Worm (Caenorhabditis elegans): ENCODE results near the gene B0304.2.

The B0304.2 gene

DNA sequence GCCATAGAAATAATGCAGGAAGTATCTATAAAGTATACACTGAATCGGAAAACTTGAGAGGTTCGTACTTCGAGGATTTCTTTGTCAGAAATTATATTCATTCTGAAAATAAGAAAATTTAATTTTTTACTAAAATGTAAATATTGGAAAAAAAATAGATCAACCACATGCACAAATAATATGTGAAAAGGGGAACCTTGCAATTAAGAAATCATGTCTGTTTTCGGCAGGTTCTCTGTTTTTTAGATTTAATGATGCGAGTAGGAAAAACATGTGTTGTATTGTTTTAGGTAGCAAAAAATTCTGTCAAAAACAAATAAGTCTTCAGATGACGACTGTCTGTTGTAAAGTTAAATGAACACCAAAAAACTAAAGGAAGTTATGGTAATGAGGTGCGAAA lies 13.7 kb downstream of the B0304.2 start, which contains the start of gene sra-33:
Gene sra-33, minus strand, starts transcription at position 101 of the 400 bp plus-strand sequence.
- TF ChIP-seq K09A11.1 (tag; optimal IDR thresholded peaks at IDR 0.05; ENCODE audit: insufficient read depth) (no peak), pqm-1 (tag; optimal IDR thresholded peaks at IDR 0.05) (no peak)

DNA sequence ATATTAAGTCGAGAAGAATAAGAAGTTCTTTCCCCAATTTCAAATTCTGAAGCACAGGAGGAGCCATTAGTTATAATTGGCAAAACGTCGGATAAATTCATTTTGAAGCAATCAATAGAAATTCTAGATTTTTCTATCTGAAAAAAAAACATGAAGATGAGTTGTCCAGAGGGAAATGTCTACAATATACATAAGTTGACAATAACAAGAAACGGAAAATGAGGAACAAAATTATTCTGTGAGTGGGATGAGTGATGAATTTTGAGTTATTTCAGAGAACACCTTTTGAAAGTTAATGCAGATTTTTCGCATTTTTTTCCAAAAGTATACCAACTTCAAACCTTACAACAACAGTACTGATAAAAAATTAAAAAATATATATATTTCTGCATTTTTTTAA lies 17.2 kb downstream of the B0304.2 start, which contains the start of gene sra-36:
Gene sra-36, minus strand, starts transcription at position 101 of the 400 bp plus-strand sequence.
- TF ChIP-seq sox-4 (tag; optimal IDR thresholded peaks at IDR 0.05) (no peak), ceh-9 (tag; optimal IDR thresholded peaks at IDR 0.05) (no peak), sox-2 (GFP tag; IDR thresholded peaks at IDR 0.05) (no peak)

DNA sequence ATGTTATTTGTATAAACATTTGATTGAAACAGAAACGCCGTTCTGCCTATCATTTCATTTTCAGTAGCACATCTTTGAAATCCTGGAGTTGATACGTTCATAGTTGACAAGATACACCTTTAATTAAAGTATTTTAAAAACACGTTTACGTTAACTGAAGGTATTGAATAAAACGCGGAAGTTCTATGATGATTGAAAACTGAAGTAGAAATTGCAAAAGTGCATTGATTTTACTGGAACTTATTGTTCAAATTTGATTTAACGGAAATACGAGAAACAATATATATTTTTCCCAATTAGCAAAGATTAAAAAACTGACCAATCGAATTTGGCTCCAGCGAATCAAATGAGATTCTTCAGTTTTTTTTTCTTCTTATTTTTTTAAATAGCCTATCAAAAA lies 20.1 kb downstream of the B0304.2 start, which contains the start of gene sra-34:
Gene sra-34, minus strand, starts transcription at position 101 of the 400 bp plus-strand sequence.
- TF ChIP-seq lin-11 (tag; optimal IDR thresholded peaks at IDR 0.05) (no peak), C08G9.2 (tag; optimal IDR thresholded peaks at IDR 0.05) (no peak), ceh-2 (tag; optimal IDR thresholded peaks at IDR 0.05) (no peak), hlh-8 (tag; optimal IDR thresholded peaks at IDR 0.05) (no peak), zip-5 (tag; optimal IDR thresholded peaks at IDR 0.05) (no peak), C38D4.7 (GFP tag; optimal IDR thresholded peaks at IDR 0.05) (no peak), pros-1 (tag; optimal IDR thresholded peaks at IDR 0.05) (no peak), ceh-45 (GFP tag; IDR thresholded peaks at IDR 0.05) (no peak), fkh-6 (tag; optimal IDR thresholded peaks at IDR 0.05) (no peak)

DNA sequence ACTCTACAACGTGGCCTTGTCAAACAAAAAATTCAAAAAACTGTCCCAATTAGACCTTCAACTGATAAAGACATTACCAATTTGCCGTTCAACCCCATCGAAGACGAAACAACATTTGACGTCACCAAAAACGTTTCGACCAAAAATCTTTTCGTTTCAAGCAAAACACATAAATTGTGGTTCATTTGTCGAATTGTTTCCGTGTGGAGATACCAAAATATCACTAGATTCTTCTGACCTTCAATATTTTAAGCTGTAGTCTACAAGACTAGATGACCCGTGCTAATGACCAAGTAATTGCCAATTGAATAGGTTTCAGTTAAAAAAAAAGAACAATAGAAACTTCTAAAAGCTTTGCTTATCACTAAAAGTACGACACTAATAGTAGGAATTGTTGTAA lies 25.0 kb downstream of the B0304.2 start:
- TF ChIP-seq nhr-232 (tag; optimal IDR thresholded peaks at IDR 0.05) (no peak), ref-2 (tag; optimal IDR thresholded peaks at IDR 0.05) (no peak), ceh-14 (tag; optimal IDR thresholded peaks at IDR 0.05) (no peak), C38D4.7 (GFP tag; optimal IDR thresholded peaks at IDR 0.05) (no peak), F13H6.1 (tag; optimal IDR thresholded peaks at IDR 0.05) (no peak), eyg-1 (tag; optimal IDR thresholded peaks at IDR 0.05) (no peak), ceh-24 (tag; optimal IDR thresholded peaks at IDR 0.05) (no peak), tbx-2 (tag; optimal IDR thresholded peaks at IDR 0.05) (no peak), sdc-2 (tag; optimal IDR thresholded peaks at IDR 0.05) (no peak), zip-5 (tag; optimal IDR thresholded peaks at IDR 0.05) (no peak), ceh-19 (GFP tag; optimal IDR thresholded peaks at IDR 0.05) (no peak), hlh-15 (tag; optimal IDR thresholded peaks at IDR 0.05) (no peak), ceh-31 (tag; optimal IDR thresholded peaks at IDR 0.05) (no peak)

DNA sequence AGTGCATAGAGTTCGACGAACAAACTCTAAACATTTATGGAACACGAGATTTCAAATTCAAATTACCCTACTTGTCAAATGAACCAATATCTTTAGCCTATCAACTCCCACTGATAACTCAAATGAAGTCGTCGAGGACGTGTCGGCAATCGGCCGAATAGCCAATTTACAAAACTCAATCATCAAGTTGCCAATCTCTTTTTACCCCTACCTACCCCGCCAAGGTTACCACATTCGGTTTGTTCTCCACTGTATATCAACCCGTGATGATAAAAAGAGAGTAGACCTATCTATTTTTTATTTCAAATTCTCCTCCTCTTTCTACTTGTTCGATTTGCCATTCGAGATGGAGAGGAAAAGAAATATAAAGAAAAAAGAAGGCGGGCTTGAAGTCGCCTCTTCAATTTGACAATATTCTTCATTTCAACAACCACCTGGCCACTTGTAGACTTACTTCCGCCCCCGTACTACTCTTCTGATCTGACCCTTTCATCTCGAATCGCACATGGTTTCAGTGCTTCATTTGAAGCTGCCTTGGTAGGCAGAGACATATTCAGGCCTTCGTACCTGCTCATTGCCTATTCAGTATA lies 26.7 kb downstream of the B0304.2 start:
- TF ChIP-seq ref-2 (tag; optimal IDR thresholded peaks at IDR 0.05) (no peak), pha-2 (tag; optimal IDR thresholded peaks at IDR 0.05) (no peak), pqm-1 (tag; optimal IDR thresholded peaks at IDR 0.05) (no peak), ceh-34 (tag; optimal IDR thresholded peaks at IDR 0.05) (no peak), Y22D7AL.16 (tag; optimal IDR thresholded peaks at IDR 0.05) (no peak), odd-2 (tag; optimal IDR thresholded peaks at IDR 0.05) (no peak), unc-42 (tag; optimal IDR thresholded peaks at IDR 0.05) (no peak), tbx-2 (tag; optimal IDR thresholded peaks at IDR 0.05) (no peak)

DNA sequence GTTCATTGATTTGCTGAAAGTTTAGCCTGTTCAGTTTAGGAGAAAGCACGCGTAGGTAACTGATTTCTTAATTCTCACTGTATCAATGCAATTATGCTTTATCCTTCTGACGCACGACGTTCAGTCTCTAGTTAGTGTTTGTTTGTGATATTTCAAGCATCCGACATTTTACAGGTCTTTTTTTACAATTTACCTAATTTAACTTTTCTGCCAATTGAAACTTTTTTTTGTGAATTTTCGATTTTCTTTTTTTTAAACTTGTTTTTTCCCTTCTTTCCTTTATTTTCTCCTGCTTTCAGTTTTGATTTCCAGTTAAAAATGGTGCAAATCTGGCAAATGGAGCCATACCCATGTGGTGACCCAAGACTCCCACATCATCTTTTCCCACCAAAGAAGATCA lies 27.4 kb downstream of the B0304.2 start, which contains the start of gene K07E1.1:
Gene K07E1.1, plus strand, starts transcription at position 301 of the 400 bp plus-strand sequence.
- no peak for TF ChIP-seq gmeb-2 (tag; optimal IDR thresholded peaks at IDR 0.05)
- no peak for TF ChIP-seq pat-9 (tag; optimal IDR thresholded peaks at IDR 0.05)
- TF ChIP-seq ttx-3 (tag; optimal IDR thresholded peaks at IDR 0.05), result no peak
- TF ChIP-seq ets-4 (tag; optimal IDR thresholded peaks at IDR 0.05), result no peak
- no peak for TF ChIP-seq elt-2 (tag; optimal IDR thresholded peaks at IDR 0.05)
- no peak for TF ChIP-seq che-1 (tag; optimal IDR thresholded peaks at IDR 0.05)
- no peak for TF ChIP-seq nhr-232 (tag; optimal IDR thresholded peaks at IDR 0.05)
- no peak for TF ChIP-seq sox-4 (tag; optimal IDR thresholded peaks at IDR 0.05)
- no peak for TF ChIP-seq nhr-11 (tag; optimal IDR thresholded peaks at IDR 0.05)
- TF ChIP-seq eyg-1 (tag; optimal IDR thresholded peaks at IDR 0.05), result no peak
- TF ChIP-seq pha-2 (tag; optimal IDR thresholded peaks at IDR 0.05), result no peak
- no peak for TF ChIP-seq Y22D7AL.16 (tag; optimal IDR thresholded peaks at IDR 0.05)
- no peak for TF ChIP-seq hlh-6 (tag; optimal IDR thresholded peaks at IDR 0.05)
- TF ChIP-seq ceh-24 (tag; optimal IDR thresholded peaks at IDR 0.05), result no peak
- no peak for TF ChIP-seq ceh-14 (tag; optimal IDR thresholded peaks at IDR 0.05)
- TF ChIP-seq fkh-10 (GFP tag; optimal IDR thresholded peaks at IDR 0.05), result no peak
- no peak for TF ChIP-seq ceh-18 (tag; optimal IDR thresholded peaks at IDR 0.05)
- no peak for TF ChIP-seq hlh-8 (tag; optimal IDR thresholded peaks at IDR 0.05)
